Worm (Caenorhabditis elegans): ENCODE data around the gene nucb-1.
A peak's percentile ranks its signal among the peaks of the same experiment; 100 is the strongest.

The nucb-1 gene

DNA sequence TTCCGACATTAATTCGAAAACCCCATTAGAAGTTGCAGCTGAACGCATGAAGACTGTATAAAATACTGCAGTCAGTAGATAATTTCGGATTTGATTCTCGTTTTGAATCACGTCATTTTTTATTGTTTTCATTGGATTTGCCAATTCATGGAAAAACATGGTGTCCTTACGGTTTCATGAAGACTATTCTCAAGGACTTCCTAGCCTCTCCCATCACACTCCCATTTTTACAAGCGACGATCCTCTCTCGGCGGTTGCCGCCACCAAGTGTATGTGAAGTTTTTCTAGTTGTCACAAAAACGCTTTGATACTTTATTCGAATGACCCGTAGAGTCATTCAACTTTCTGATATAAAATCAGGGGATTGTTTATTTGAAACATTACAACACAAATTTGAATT, 7.7 kb upstream of the nucb-1 start:
- TF ChIP-seq fkh-10 (GFP tag; optimal IDR thresholded peaks at IDR 0.05) (no peak), pha-2 (tag; optimal IDR thresholded peaks at IDR 0.05) (no peak), ceh-30 (tag; optimal IDR thresholded peaks at IDR 0.05) (no peak), ztf-16 (tag; optimal IDR thresholded peaks at IDR 0.05) (no peak)

ce11 chrX:10194327-10195096, 3.0 kb upstream of the nucb-1 start, which contains the start of gene myrf-2:
TSS of gene myrf-2 (minus strand) at chrX:10194377.
- no peak for TF ChIP-seq ceh-18 (tag; optimal IDR thresholded peaks at IDR 0.05)
- TF ChIP-seq eyg-1 (tag; optimal IDR thresholded peaks at IDR 0.05): no peak
- no peak for TF ChIP-seq K02D7.2 (tag; optimal IDR thresholded peaks at IDR 0.05)
- TF ChIP-seq gmeb-2 (tag; optimal IDR thresholded peaks at IDR 0.05): no peak
- TF ChIP-seq npax-4 (tag; optimal IDR thresholded peaks at IDR 0.05): no peak
- TF ChIP-seq ceh-14 (tag; optimal IDR thresholded peaks at IDR 0.05): no peak
- TF ChIP-seq C08G9.2 (tag; optimal IDR thresholded peaks at IDR 0.05): no peak
- TF ChIP-seq hlh-15 (tag; optimal IDR thresholded peaks at IDR 0.05): no peak
- no peak for TF ChIP-seq pax-1 (tag; optimal IDR thresholded peaks at IDR 0.05)

DNA sequence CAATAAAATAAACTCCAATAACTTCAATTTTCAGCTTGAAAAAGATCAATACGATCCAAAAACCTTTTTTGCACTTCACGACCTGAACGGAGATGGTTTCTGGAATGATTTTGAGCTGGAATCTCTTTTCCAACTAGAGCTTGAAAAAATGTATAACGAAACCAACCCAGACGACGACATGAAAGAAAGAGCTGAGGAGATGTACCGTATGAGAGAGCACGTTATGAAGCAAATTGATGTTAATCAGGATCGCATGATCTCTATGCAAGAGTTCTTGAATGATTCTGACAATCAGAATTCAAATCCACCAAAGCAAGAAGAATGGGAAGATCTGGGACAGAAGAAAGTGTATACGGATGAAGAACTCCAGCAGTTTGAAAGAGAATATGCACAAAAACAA, 1.7 kb downstream of the nucb-1 start:
- TF ChIP-seq ttx-3 (tag; optimal IDR thresholded peaks at IDR 0.05) (no peak), gmeb-2 (tag; optimal IDR thresholded peaks at IDR 0.05) (no peak), hlh-13 (GFP tag; optimal IDR thresholded peaks at IDR 0.05) (no peak), dve-1 (tag; optimal IDR thresholded peaks at IDR 0.05) (no peak), pag-3 (tag; optimal IDR thresholded peaks at IDR 0.05; ENCODE audit: borderline replicate concordance) (no peak), pqm-1 (tag; optimal IDR thresholded peaks at IDR 0.05) (no peak), sox-2 (GFP tag; IDR thresholded peaks at IDR 0.05) (no peak), elt-2 (tag; optimal IDR thresholded peaks at IDR 0.05) (no peak), ceh-14 (tag; optimal IDR thresholded peaks at IDR 0.05) (no peak), rnt-1 (tag; optimal IDR thresholded peaks at IDR 0.05) (no peak), lim-6 (tag; optimal IDR thresholded peaks at IDR 0.05) (no peak)

ce11 chrX:10203501-10203900, 6.0 kb downstream of the nucb-1 start:
- TF ChIP-seq hlh-30 (tag; optimal IDR thresholded peaks at IDR 0.05; ENCODE audit: insufficient read depth) (peak; percentile 39), odd-2 (tag; optimal IDR thresholded peaks at IDR 0.05) (no peak)

DNA sequence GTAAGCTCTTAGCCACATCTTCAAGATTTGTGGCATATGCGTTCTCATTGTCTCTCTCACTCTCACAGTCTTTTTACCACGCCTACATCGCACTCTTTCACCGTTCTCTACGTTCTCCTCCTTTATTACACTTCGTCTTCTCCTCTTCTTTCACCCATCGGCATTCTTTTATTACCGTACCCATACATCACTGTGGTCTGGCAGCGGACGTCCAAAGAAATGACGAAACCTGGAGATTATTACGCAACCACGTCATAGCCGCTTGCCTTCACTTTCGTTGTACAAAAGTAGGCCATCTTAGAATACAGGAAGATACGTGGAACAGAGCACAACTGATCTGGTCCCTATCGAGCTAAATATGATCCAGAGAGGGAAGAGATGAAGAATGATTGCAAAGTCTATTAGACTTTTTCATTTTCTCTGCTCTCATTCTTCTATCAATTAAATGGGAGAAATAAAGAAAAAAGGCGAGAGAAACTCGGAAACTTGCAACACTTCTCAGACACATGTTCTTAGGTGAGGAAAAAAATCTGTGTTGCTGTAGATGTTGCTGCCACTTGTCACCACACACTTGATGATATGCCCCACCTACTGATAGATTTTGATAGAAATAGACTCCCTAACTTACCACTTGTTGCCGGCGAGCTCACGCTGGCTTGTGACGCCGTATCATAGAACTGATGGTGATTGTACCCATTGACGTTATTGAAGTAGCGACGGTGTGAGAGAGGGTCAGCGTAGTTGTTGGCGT, 7.0 kb downstream of the nucb-1 start:
- peak; percentile 34 for TF ChIP-seq tbx-2 (tag; optimal IDR thresholded peaks at IDR 0.05)
- TF ChIP-seq sdc-2 (tag; optimal IDR thresholded peaks at IDR 0.05): peak; percentile 34
- TF ChIP-seq ttx-3 (tag; optimal IDR thresholded peaks at IDR 0.05): no peak
- TF ChIP-seq unc-55 (GFP tag; optimal IDR thresholded peaks at IDR 0.05): peak; percentile 56
- peak; percentile 22 for TF ChIP-seq elt-2 (tag; optimal IDR thresholded peaks at IDR 0.05)
- peak; percentile 42 for TF ChIP-seq ref-2 (tag; optimal IDR thresholded peaks at IDR 0.05)
- TF ChIP-seq odd-2 (tag; optimal IDR thresholded peaks at IDR 0.05): no peak
- TF ChIP-seq ceh-31 (tag; optimal IDR thresholded peaks at IDR 0.05): peak; percentile 27

- TF ChIP-seq syd-9 (tag; optimal IDR thresholded peaks at IDR 0.05) (no peak), ceh-48 (tag; optimal IDR thresholded peaks at IDR 0.05) (no peak), nhr-11 (tag; optimal IDR thresholded peaks at IDR 0.05) (no peak), eyg-1 (tag; optimal IDR thresholded peaks at IDR 0.05) (no peak), npax-4 (tag; optimal IDR thresholded peaks at IDR 0.05) (no peak), hlh-15 (tag; optimal IDR thresholded peaks at IDR 0.05) (no peak), sox-4 (tag; optimal IDR thresholded peaks at IDR 0.05) (no peak), ahr-1 (tag; optimal IDR thresholded peaks at IDR 0.05) (no peak), hlh-6 (tag; optimal IDR thresholded peaks at IDR 0.05) (no peak), pha-4 (tag; optimal IDR thresholded peaks at IDR 0.05) (no peak), hlh-8 (tag; optimal IDR thresholded peaks at IDR 0.05) (no peak), ama-1 (optimal IDR thresholded peaks at IDR 0.05) (no peak), pha-2 (tag; optimal IDR thresholded peaks at IDR 0.05) (no peak), ceh-31 (tag; optimal IDR thresholded peaks at IDR 0.05) (no peak), unc-86 (tag; optimal IDR thresholded peaks at IDR 0.05) (no peak), F13H6.1 (tag; optimal IDR thresholded peaks at IDR 0.05) (no peak), pat-9 (tag; optimal IDR thresholded peaks at IDR 0.05) (no peak), ceh-9 (tag; optimal IDR thresholded peaks at IDR 0.05) (no peak)
These were observed 7.8 kb downstream of the nucb-1 start, which contains the start of gene sex-1 for ce11 chrX:10205321-10205720. TSS of gene sex-1 (minus strand) at chrX:10205421.

Measured in whole organism, late embryonic.